Fruit fly (Drosophila melanogaster) whole organism, embryonic: ENCODE data around the gene Dlip2.

ENCODE experiments used
- CG11085 ChIP-seq: fragments of 200-800 bp; sonication (Bioruptor generic); IDR thresholded peaks from 2 replicates; pipeline ENCODE4 v1.3.6; 2022; ENCODE audit warnings: missing biosample characterization, missing genetic modification characterization
- CG11093 ChIP-seq: fragments of 200-800 bp; sonication (Bioruptor generic); IDR thresholded peaks from 3 replicates; pipeline ENCODE4 v1.3.6; 2022; ENCODE audit warnings: missing biosample characterization, missing genetic modification characterization
- CG12219 ChIP-seq: fragments of 200-800 bp; sonication (Bioruptor generic); optimal IDR thresholded peaks from 3 replicates; lab custom pipeline; 2018; ENCODE audit warnings: missing biosample characterization, mild to moderate bottlenecking, missing genetic modification characterization
- CG12391 ChIP-seq: fragments of 200-800 bp; sonication (Bioruptor generic); optimal IDR thresholded peaks from 3 replicates; lab custom pipeline; 2018; ENCODE audit warnings: missing biosample characterization, mild to moderate bottlenecking, missing genetic modification characterization, moderate library complexity
- CG14860 ChIP-seq: fragments of 200-800 bp; sonication (Bioruptor generic); IDR thresholded peaks from 3 replicates; pipeline ENCODE4 v1.3.6; 2022; ENCODE audit warnings: missing biosample characterization, missing genetic modification characterization; ENCODE audit not compliant: partially characterized antibody
- CG16813 ChIP-seq: fragments of 200-800 bp; sonication (Bioruptor generic); IDR thresholded peaks from 3 replicates; pipeline ENCODE4 v1.3.6; 2022; ENCODE audit warnings: missing biosample characterization, missing genetic modification characterization; ENCODE audit not compliant: partially characterized antibody
- CG17385 ChIP-seq: fragments of 200-800 bp; sonication (Bioruptor generic); optimal IDR thresholded peaks from 3 replicates; lab custom pipeline; 2018; ENCODE audit warnings: missing biosample characterization, mild to moderate bottlenecking, missing genetic modification characterization
- CG17829 ChIP-seq: fragments of 200-800 bp; optimal IDR thresholded peaks from 2 replicates; lab custom pipeline; 2019; ENCODE audit warnings: missing biosample characterization, mild to moderate bottlenecking, missing genetic modification characterization, moderate library complexity
- CG18262 ChIP-seq: fragments of 200-800 bp; optimal IDR thresholded peaks from 3 replicates; lab custom pipeline; 2019; ENCODE audit warnings: missing biosample characterization, mild to moderate bottlenecking, missing genetic modification characterization, moderate library complexity
- CG18476 ChIP-seq: fragments of 200-800 bp; sonication (Bioruptor generic); optimal IDR thresholded peaks from 2 replicates; lab custom pipeline; 2016; ENCODE audit warnings: missing biosample characterization, mild to moderate bottlenecking, missing genetic modification characterization
- CG2202 ChIP-seq: fragments of 200-800 bp; sonication (Bioruptor generic); optimal IDR thresholded peaks from 2 replicates; lab custom pipeline; 2018; ENCODE audit warnings: missing biosample characterization, mild to moderate bottlenecking, missing genetic modification characterization
- CG3065 ChIP-seq: fragments of 200-800 bp; sonication (Bioruptor generic); optimal IDR thresholded peaks from 2 replicates; lab custom pipeline; 2016; ENCODE audit warnings: missing biosample characterization, missing genetic modification characterization
- CG33213 ChIP-seq: fragments of 200-800 bp; sonication (Bioruptor generic); optimal IDR thresholded peaks from 3 replicates; lab custom pipeline; 2016; ENCODE audit warnings: missing biosample characterization, missing genetic modification characterization
- CG4360 ChIP-seq: fragments of 200-800 bp; sonication (Bioruptor generic); IDR thresholded peaks from 2 replicates; pipeline ENCODE4 v1.3.6; 2022; ENCODE audit warnings: missing biosample characterization, missing genetic modification characterization
- CG6175 ChIP-seq: fragments of 200-800 bp; sonication (Bioruptor generic); IDR thresholded peaks from 3 replicates; pipeline ENCODE4 v1.3.6; 2022; ENCODE audit warnings: missing biosample characterization, missing genetic modification characterization
- CG6765 ChIP-seq: fragments of 200-800 bp; sonication (Bioruptor generic); optimal IDR thresholded peaks from 3 replicates; lab custom pipeline; 2017; ENCODE audit warnings: missing biosample characterization, mild to moderate bottlenecking, missing genetic modification characterization
- CG6791 ChIP-seq: fragments of 200-800 bp; sonication (Bioruptor generic); IDR thresholded peaks from 3 replicates; pipeline ENCODE4 v1.3.6; 2022; ENCODE audit warnings: missing biosample characterization, missing genetic modification characterization; ENCODE audit not compliant: partially characterized antibody
- CG7271 ChIP-seq: fragments of 200-800 bp; sonication (Bioruptor generic); optimal IDR thresholded peaks from 2 replicates; lab custom pipeline; 2018; ENCODE audit warnings: missing biosample characterization, mild to moderate bottlenecking, missing genetic modification characterization, moderate library complexity
- CG7963 ChIP-seq: fragments of 200-800 bp; sonication (Bioruptor generic); IDR thresholded peaks from 3 replicates; pipeline ENCODE4 v1.3.6; 2022; ENCODE audit warnings: missing biosample characterization, missing genetic modification characterization; ENCODE audit not compliant: partially characterized antibody
- CG8924 ChIP-seq: fragments of 200-800 bp; optimal IDR thresholded peaks from 3 replicates; lab custom pipeline; 2019; ENCODE audit warnings: missing biosample characterization, mild to moderate bottlenecking, missing genetic modification characterization, moderate library complexity
- HLH4C ChIP-seq: fragments of 200-800 bp; sonication (Bioruptor generic); IDR thresholded peaks from 3 replicates; pipeline ENCODE4 v1.3.6; 2022; ENCODE audit warnings: missing biosample characterization, missing genetic modification characterization; ENCODE audit not compliant: partially characterized antibody
- Hand ChIP-seq: fragments of 200-800 bp; sonication (Bioruptor generic); optimal IDR thresholded peaks from 2 replicates; lab custom pipeline; 2017; ENCODE audit warnings: mild to moderate bottlenecking, missing biosample characterization, missing genetic modification reagents, missing genetic modification characterization
- Lhr ChIP-seq: fragments of 200-800 bp; sonication (Bioruptor generic); optimal IDR thresholded peaks from 3 replicates; lab custom pipeline; 2017; ENCODE audit warnings: mild to moderate bottlenecking, missing biosample characterization, missing genetic modification reagents, missing genetic modification characterization
- Meics ChIP-seq: fragments of 200-800 bp; sonication (Bioruptor generic); optimal IDR thresholded peaks from 2 replicates; lab custom pipeline; 2017; ENCODE audit warnings: missing biosample characterization, mild to moderate bottlenecking, missing genetic modification characterization
- Mes4 ChIP-seq: fragments of 200-800 bp; sonication (Bioruptor generic); optimal IDR thresholded peaks from 2 replicates; lab custom pipeline; 2016; ENCODE audit warnings: missing biosample characterization, missing genetic modification characterization
- NfI ChIP-seq: fragments of 200-800 bp; sonication (Bioruptor generic); optimal IDR thresholded peaks from 3 replicates; lab custom pipeline; 2018; ENCODE audit warnings: missing biosample characterization, mild to moderate bottlenecking, missing genetic modification characterization, moderate library complexity
- Optix ChIP-seq: fragments of 200-800 bp; sonication (Bioruptor generic); IDR thresholded peaks from 3 replicates; pipeline ENCODE4 v1.3.6; 2022; ENCODE audit warnings: missing biosample characterization, missing genetic modification characterization
- Sry-δ ChIP-seq: fragments of 200-800 bp; sonication (Bioruptor generic); optimal IDR thresholded peaks from 2 replicates; lab custom pipeline; 2016; ENCODE audit warnings: missing biosample characterization, missing genetic modification characterization
- Usf ChIP-seq: fragments of 200-800 bp; sonication (Bioruptor generic); optimal IDR thresholded peaks from 2 replicates; lab custom pipeline; 2017; ENCODE audit warnings: missing genotype, missing biosample characterization, missing genetic modification characterization
- bigmax ChIP-seq: fragments of 200-800 bp; sonication (Bioruptor generic); optimal IDR thresholded peaks from 2 replicates; lab custom pipeline; 2018; ENCODE audit warnings: missing biosample characterization, mild to moderate bottlenecking, missing genetic modification characterization
- bsh ChIP-seq, 2 experiments: fragments of 200-800 bp; sonication (Bioruptor generic); optimal IDR thresholded peaks; 2 replicates each; lab custom pipeline; 2017 to 2018; ENCODE audit warnings: mild to moderate bottlenecking in 2 of 2, missing biosample characterization in 2 of 2, missing genetic modification characterization in 2 of 2, moderate library complexity in 1 of 2
- cg ChIP-seq: fragments of 200-800 bp; sonication (Bioruptor generic); optimal IDR thresholded peaks from 3 replicates; lab custom pipeline; 2019; ENCODE audit warnings: missing biosample characterization, mild to moderate bottlenecking, missing genetic modification characterization, moderate library complexity
- chinmo ChIP-seq: fragments of 200-800 bp; sonication (Bioruptor generic); IDR thresholded peaks from 4 replicates; pipeline ENCODE4 v1.3.6; 2022; ENCODE audit warnings: missing biosample characterization, missing genetic modification characterization; ENCODE audit not compliant: partially characterized antibody
- dmrt99B ChIP-seq: fragments of 200-800 bp; sonication (Bioruptor generic); optimal IDR thresholded peaks from 2 replicates; lab custom pipeline; 2018; ENCODE audit warnings: missing biosample characterization, mild to moderate bottlenecking, missing genetic modification characterization, moderate library complexity
- gro ChIP-seq: fragments of 200-800 bp; sonication (Bioruptor generic); optimal IDR thresholded peaks from 2 replicates; lab custom pipeline; 2016; ENCODE audit warnings: missing biosample characterization, missing genetic modification characterization
- hb ChIP-seq: fragments of 200-800 bp; sonication (Bioruptor generic); IDR thresholded peaks from 3 replicates; pipeline ENCODE4 v1.3.6; 2022; ENCODE audit warnings: missing biosample characterization, missing genetic modification characterization; ENCODE audit not compliant: partially characterized antibody
- inv ChIP-seq: fragments of 200-800 bp; sonication (Bioruptor generic); IDR thresholded peaks from 2 replicates; pipeline ENCODE4 v1.3.6; 2022; ENCODE audit warnings: missing biosample characterization, missing genetic modification characterization; ENCODE audit not compliant: partially characterized antibody
- jigr1 ChIP-seq: fragments of 200-800 bp; sonication (Bioruptor generic); IDR thresholded peaks from 3 replicates; pipeline ENCODE4 v1.3.6; 2022; ENCODE audit warnings: missing biosample characterization, missing genetic modification characterization
- nerfin-2 ChIP-seq: fragments of 200-800 bp; sonication (Bioruptor generic); IDR thresholded peaks from 2 replicates; pipeline ENCODE4 v1.3.6; 2022; ENCODE audit warnings: missing biosample characterization, missing genetic modification characterization; ENCODE audit not compliant: partially characterized antibody
- pita ChIP-seq: fragments of 200-800 bp; sonication (Bioruptor generic); optimal IDR thresholded peaks from 2 replicates; lab custom pipeline; 2017; ENCODE audit warnings: missing biosample characterization, mild to moderate bottlenecking, missing genetic modification characterization
- salm ChIP-seq: fragments of 200-800 bp; sonication (Bioruptor generic); optimal IDR thresholded peaks from 2 replicates; lab custom pipeline; 2018; ENCODE audit warnings: missing biosample characterization, mild to moderate bottlenecking, missing genetic modification characterization
- sd ChIP-seq: fragments of 200-800 bp; sonication (Bioruptor generic); optimal IDR thresholded peaks from 3 replicates; lab custom pipeline; 2018; ENCODE audit warnings: missing biosample characterization, mild to moderate bottlenecking, missing genetic modification characterization, moderate library complexity
- sens ChIP-seq: fragments of 200-800 bp; sonication (Bioruptor generic); peaks from one replicate; lab custom pipeline; 2016; ENCODE audit warnings: missing biosample characterization, missing genetic modification characterization
- sisA ChIP-seq: fragments of 200-800 bp; sonication (Bioruptor generic); IDR thresholded peaks from 2 replicates; pipeline ENCODE4 v1.3.6; 2022; ENCODE audit warnings: missing biosample characterization, missing genetic modification characterization
- tna ChIP-seq: fragments of 200-800 bp; sonication (Bioruptor generic); IDR thresholded peaks from 2 replicates; pipeline ENCODE4 v1.3.6; 2022; ENCODE audit warnings: missing biosample characterization, missing genetic modification characterization; ENCODE audit not compliant: partially characterized antibody

Dlip2 gene

dm6 chr3R:4667399-4668201 is 22.1 kb upstream of the Dlip2 start (continued):
- no peak for TF ChIP-seq CG17385 (GFP tag; lab: Kevin White, UChicago)
- 0 out of 4 replicates have a peak, but pooled peaks have one; percentile 14 for TF ChIP-seq chinmo (GFP tag; lab: Robert Waterston, UW)
- peak; percentile 14 for TF ChIP-seq CG18262
- peak in 1 of 2 experiments; percentile 18 for TF ChIP-seq bsh (GFP tag; optimal IDR thresholded peaks at IDR 0.05; lab: Kevin White, UChicago)
- no peak for TF ChIP-seq Sry-δ (GFP tag; lab: Kevin White, UChicago)
- TF ChIP-seq sens = peak; percentile 62
- TF ChIP-seq, all 482 proteins: peak for 12

dm6 chr3R:4666014-4666652 is 20.7 kb upstream of the Dlip2 start:
- TF ChIP-seq cg (GFP tag; lab: Kevin White, UChicago) (no peak), CG11085 (GFP tag; lab: Robert Waterston, UW) (no peak), CG6791 (GFP tag; lab: Robert Waterston, UW) (peak; percentile 80; the same call in 2 of the 3 replicates), Usf (GFP tag; lab: Kevin White, UChicago) (no peak), salm (tag; lab: Kevin White, UChicago) (no peak), sd (no peak), CG18476 (no peak), Lhr (no peak), Meics (GFP tag; lab: Kevin White, UChicago) (no peak), gro (GFP tag; lab: Kevin White, UChicago) (no peak), CG16813 (GFP tag; lab: Robert Waterston, UW) (peak; percentile 47; the same call in 1 of the 3 replicates), CG12391 (tag; lab: Kevin White, UChicago) (no peak), pita (GFP tag; lab: Kevin White, UChicago) (no peak), Mes4 (GFP tag; lab: Kevin White, UChicago) (no peak), sisA (GFP tag; lab: Robert Waterston, UW) (no peak), CG7963 (GFP tag; lab: Robert Waterston, UW) (0 out of 3 replicates have a peak, but pooled peaks have one; percentile 25), CG2202 (tag; lab: Kevin White, UChicago) (no peak), CG6175 (no peak), HLH4C (GFP tag; lab: Robert Waterston, UW) (peak; percentile 61; the same call in 2 of the 3 replicates), CG8924 (no peak), bigmax (no peak), CG11093 (no peak), CG6765 (GFP tag; lab: Kevin White, UChicago) (no peak), Optix (GFP tag; lab: Robert Waterston, UW) (no peak), CG3065 (no peak), inv (GFP tag; lab: Robert Waterston, UW) (peak; percentile 30; the same call in 1 of the 2 replicates), nerfin-2 (GFP tag; lab: Robert Waterston, UW) (peak; percentile 72), hb (GFP tag; lab: Robert Waterston, UW) (peak; percentile 64; the same call in 1 of the 3 replicates), jigr1 (GFP tag; lab: Robert Waterston, UW) (no peak), CG33213 (GFP tag; lab: Kevin White, UChicago) (no peak), Hand (GFP tag; lab: Kevin White, UChicago) (no peak), CG12219 (GFP tag; lab: Kevin White, UChicago) (no peak), dmrt99B (tag; lab: Kevin White, UChicago) (no peak), tna (GFP tag; lab: Robert Waterston, UW) (peak; percentile 84), CG4360 (GFP tag; lab: Robert Waterston, UW) (no peak), CG17829 (tag; lab: Kevin White, UChicago) (no peak), CG14860 (GFP tag; lab: Robert Waterston, UW) (peak; percentile 63), NfI (no peak), CG7271 (tag; lab: Kevin White, UChicago) (no peak)
